Worm (Caenorhabditis elegans): Measurements from ENCODE around the gene adah-1.

adah-1 gene

DNA sequence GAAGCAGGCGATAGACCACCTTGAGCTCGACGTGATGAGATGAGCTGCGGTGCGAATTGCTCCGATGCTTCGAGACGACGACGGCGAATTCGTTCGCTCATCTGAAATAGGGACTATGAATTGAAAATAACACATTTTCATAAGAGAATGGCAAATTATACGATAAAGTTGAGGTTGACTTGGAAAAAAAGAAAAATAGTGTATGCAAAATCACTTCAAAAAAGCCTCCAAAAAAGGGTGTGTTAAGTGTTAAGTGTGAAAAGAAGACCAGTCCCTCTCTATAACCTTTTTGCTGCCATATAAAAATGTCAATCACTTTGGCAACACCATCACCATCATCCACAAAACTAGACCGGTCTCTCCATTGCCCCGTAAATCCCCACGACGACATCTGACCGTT, 37.2 kb upstream of the adah-1 start, which contains the start of gene prkl-1:
Gene prkl-1 (minus strand): TSS at position 101 of the 400 bp plus-strand sequence.
- TF ChIP-seq lin-39 (tag; optimal IDR thresholded peaks at IDR 0.05) = no peak
- TF ChIP-seq alr-1 (tag; optimal IDR thresholded peaks at IDR 0.05) = no peak
- TF ChIP-seq blmp-1 (tag; optimal IDR thresholded peaks at IDR 0.05; ENCODE audit: insufficient read depth) = no peak
- no peak for TF ChIP-seq aly-2 (tag; optimal IDR thresholded peaks at IDR 0.05)

ce11 chrIV:6991070-6991469, 32.9 kb upstream of the adah-1 start:
- TF ChIP-seq nhr-12 (tag; optimal IDR thresholded peaks at IDR 0.05) = no peak

- no peak for TF ChIP-seq lin-11 (tag; optimal IDR thresholded peaks at IDR 0.05)
- no peak for TF ChIP-seq egl-27 (tag; optimal IDR thresholded peaks at IDR 0.05)
- no peak for TF ChIP-seq sma-9 (GFP tag; optimal IDR thresholded peaks at IDR 0.05)
- TF ChIP-seq sma-9 (tag; optimal IDR thresholded peaks at IDR 0.05) = no peak
- TF ChIP-seq sma-3 (GFP tag; optimal IDR thresholded peaks at IDR 0.05) = no peak
- no peak for TF ChIP-seq skn-1 (tag; optimal IDR thresholded peaks at IDR 0.05)
- TF ChIP-seq gmeb-1 (tag; optimal IDR thresholded peaks at IDR 0.05) = no peak
- no peak for TF ChIP-seq C34F6.9 (tag; optimal IDR thresholded peaks at IDR 0.05)
- TF ChIP-seq nhr-23 (tag; optimal IDR thresholded peaks at IDR 0.05) = no peak
Measured at ce11 chrIV:6997918-6998317, 26.1 kb upstream of the adah-1 start.

DNA sequence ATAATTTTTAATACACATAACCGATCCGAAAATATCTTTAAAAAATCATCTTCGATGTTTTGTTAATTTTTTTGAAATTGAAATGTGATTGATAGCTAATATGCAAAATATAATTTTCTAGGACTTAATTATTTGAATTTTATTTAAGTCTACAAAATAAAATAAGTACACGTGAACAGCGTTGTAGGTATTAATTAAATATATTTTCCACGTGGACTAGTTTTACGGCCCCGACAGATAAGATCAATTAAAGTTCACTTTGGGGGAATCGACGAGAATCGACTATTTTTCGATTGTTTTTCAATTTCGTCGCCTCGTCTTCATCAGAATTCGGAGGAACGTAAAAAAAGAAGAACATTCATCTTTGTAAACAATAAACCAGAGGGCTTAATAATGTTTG, 24.8 kb upstream of the adah-1 start, which contains the start of gene C25A8.5:
Gene C25A8.5 (plus strand): TSS at position 301 of the 400 bp plus-strand sequence.
- TF ChIP-seq ztf-11 (tag; optimal IDR thresholded peaks at IDR 0.05) (no peak), lsy-2 (tag; optimal IDR thresholded peaks at IDR 0.05) (no peak), ztf-1 (GFP tag; conservative IDR thresholded peaks at IDR 0.05) (no peak), ztf-4 (tag; optimal IDR thresholded peaks at IDR 0.05) (no peak), mab-5 (tag; optimal IDR thresholded peaks at IDR 0.05) (no peak), lin-39 (tag; optimal IDR thresholded peaks at IDR 0.05) (no peak), lin-13 (GFP tag; optimal IDR thresholded peaks at IDR 0.05) (no peak), ceh-82 (tag; optimal IDR thresholded peaks at IDR 0.05) (no peak), nhr-11 (tag; optimal IDR thresholded peaks at IDR 0.05) (no peak), ama-1 (optimal IDR thresholded peaks at IDR 0.05) (no peak), fos-1 (tag; optimal IDR thresholded peaks at IDR 0.05) (no peak), nhr-23 (tag; optimal IDR thresholded peaks at IDR 0.05) (no peak), Y55F3AM.14 (GFP tag; optimal IDR thresholded peaks at IDR 0.05) (no peak), nhr-21 (tag; optimal IDR thresholded peaks at IDR 0.05) (no peak), aly-2 (tag; optimal IDR thresholded peaks at IDR 0.05) (no peak), nhr-129 (tag; optimal IDR thresholded peaks at IDR 0.05) (no peak), gmeb-1 (tag; optimal IDR thresholded peaks at IDR 0.05) (no peak), nhr-6 (tag; optimal IDR thresholded peaks at IDR 0.05) (no peak), nhr-25 (tag; optimal IDR thresholded peaks at IDR 0.05) (no peak), sma-3 (GFP tag; optimal IDR thresholded peaks at IDR 0.05) (no peak)

DNA sequence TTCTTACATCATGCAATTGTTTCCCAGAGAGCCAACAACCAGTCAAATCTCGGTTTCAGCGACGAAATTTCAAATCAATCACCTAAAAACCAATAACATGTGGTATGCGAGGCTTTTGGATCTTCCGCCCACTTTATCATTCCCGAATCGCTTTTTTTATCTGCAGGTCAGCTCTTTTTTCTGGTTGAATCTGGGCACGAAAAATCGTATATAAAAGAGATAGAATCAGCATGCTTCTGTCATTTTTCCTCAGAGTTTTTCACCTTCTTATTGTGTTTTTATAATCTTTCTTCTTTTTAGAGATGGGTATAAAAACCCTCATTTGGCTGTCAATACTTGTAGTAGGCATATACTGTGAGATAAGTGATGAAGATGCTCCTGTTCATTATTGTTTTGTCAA, 20.7 kb upstream of the adah-1 start, which contains the start of gene cht-3:
Gene cht-3 (plus strand): TSS at position 301 of the 400 bp plus-strand sequence.
- TF ChIP-seq nhr-129 (tag; optimal IDR thresholded peaks at IDR 0.05) (no peak), snpc-4 (tag; optimal IDR thresholded peaks at IDR 0.05) (no peak), ama-1 (optimal IDR thresholded peaks at IDR 0.05) (no peak), peb-1 (tag; optimal IDR thresholded peaks at IDR 0.05) (no peak)

ce11 chrIV:7009531-7009930, 14.5 kb upstream of the adah-1 start, which contains the start of gene C25A8.2:
Gene C25A8.2 (plus strand): TSS chrIV:7009831.
- no peak for TF ChIP-seq F13H6.1 (tag; optimal IDR thresholded peaks at IDR 0.05)
- no peak for TF ChIP-seq blmp-1 (tag; optimal IDR thresholded peaks at IDR 0.05; ENCODE audit: insufficient read depth)
- no peak for TF ChIP-seq nhr-11 (tag; optimal IDR thresholded peaks at IDR 0.05)
- TF ChIP-seq crh-2 (tag; optimal IDR thresholded peaks at IDR 0.05) = no peak
- TF ChIP-seq nhr-23 (tag; optimal IDR thresholded peaks at IDR 0.05) = no peak
- TF ChIP-seq ceh-82 (tag; optimal IDR thresholded peaks at IDR 0.05) = no peak
- TF ChIP-seq nhr-129 (tag; optimal IDR thresholded peaks at IDR 0.05) = no peak
- TF ChIP-seq unc-39 (tag; optimal IDR thresholded peaks at IDR 0.05) = no peak
- TF ChIP-seq Y55F3AM.14 (GFP tag; optimal IDR thresholded peaks at IDR 0.05) = no peak
- no peak for TF ChIP-seq peb-1 (tag; optimal IDR thresholded peaks at IDR 0.05)
- TF ChIP-seq elt-3 (tag; optimal IDR thresholded peaks at IDR 0.05) = no peak
- TF ChIP-seq skn-1 (tag; optimal IDR thresholded peaks at IDR 0.05) = no peak

Measured in whole organism, L2 larva.